Fruit fly (Drosophila melanogaster) Kc167 (cell line): ENCODE data around the gene CG42675.

Experiments
- Myc ChIP-seq: fragments of >200 bp; optimal IDR thresholded peaks from 2 replicates; lab custom pipeline; 2017; ENCODE audit warnings: missing external identifiers
- Sin3A ChIP-seq: fragments of >200 bp; optimal IDR thresholded peaks from 2 replicates; lab custom pipeline; 2018; ENCODE audit warnings: missing external identifiers
- h ChIP-seq: fragments of >200 bp; optimal IDR thresholded peaks from 3 replicates; lab custom pipeline; 2018; ENCODE audit warnings: missing external identifiers
- insv ChIP-seq: fragments of >200 bp; optimal IDR thresholded peaks from 3 replicates; lab custom pipeline; 2018; ENCODE audit warnings: missing external identifiers
- psq ChIP-seq: fragments of >200 bp; optimal IDR thresholded peaks from 2 replicates; lab custom pipeline; 2017; ENCODE audit warnings: missing external identifiers
- ttk ChIP-seq: sonication (Bioruptor generic); optimal IDR thresholded peaks from 2 replicates; lab custom pipeline; 2017; ENCODE audit warnings: missing external identifiers

The CG42675 gene

dm6 chr3R:5813157-5813659, at the start of gene CG42675:
Gene CG42675, plus strand, starts transcription at chr3R:5813609.
- TF ChIP-seq psq (lab: Kevin White, UChicago) (no peak), ttk (no peak), Myc (lab: Kevin White, UChicago) (no peak), insv (lab: Kevin White, UChicago) (no peak), h (lab: Kevin White, UChicago) (no peak), Sin3A (lab: Kevin White, UChicago) (no peak)

DNA sequence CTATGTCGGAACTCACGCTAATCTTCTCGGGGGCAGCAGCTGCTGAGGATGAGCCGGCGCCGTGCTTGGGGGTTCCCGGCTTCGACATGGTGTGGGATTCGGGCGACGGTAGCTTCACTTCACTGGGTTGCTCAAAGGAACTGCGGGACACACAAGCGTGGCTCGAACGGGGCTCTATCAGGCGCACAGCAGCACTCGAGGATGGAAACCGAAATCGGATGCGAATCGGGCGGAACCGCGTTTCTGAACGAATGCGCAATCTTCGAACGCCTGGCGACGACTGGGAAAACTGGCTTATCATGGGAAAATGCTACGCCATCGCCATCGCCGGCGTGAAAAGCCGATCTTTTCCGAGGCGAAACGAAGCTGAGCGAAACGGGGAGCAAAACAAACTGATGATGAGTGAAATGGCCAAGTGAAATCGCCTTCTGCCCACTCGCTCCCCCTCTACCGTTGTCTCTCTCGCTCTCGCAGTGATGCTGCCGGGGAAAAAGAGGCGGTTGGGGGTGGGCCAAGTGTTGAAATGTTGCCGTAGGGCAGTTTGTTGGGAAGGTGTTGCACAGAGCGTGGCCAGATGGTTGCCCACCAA, 41.7 kb upstream of the CG42675 start:
- TF ChIP-seq h (lab: Kevin White, UChicago) (no peak), Sin3A (lab: Kevin White, UChicago) (no peak), ttk (no peak), psq (lab: Kevin White, UChicago) (no peak), Myc (lab: Kevin White, UChicago) (no peak), insv (lab: Kevin White, UChicago) (no peak)

dm6 chr3R:5772433-5772832, 41.0 kb upstream of the CG42675 start:
- TF ChIP-seq ttk (no peak), insv (lab: Kevin White, UChicago) (no peak), psq (lab: Kevin White, UChicago) (no peak), Myc (lab: Kevin White, UChicago) (no peak), h (lab: Kevin White, UChicago) (no peak), Sin3A (lab: Kevin White, UChicago) (no peak)

DNA sequence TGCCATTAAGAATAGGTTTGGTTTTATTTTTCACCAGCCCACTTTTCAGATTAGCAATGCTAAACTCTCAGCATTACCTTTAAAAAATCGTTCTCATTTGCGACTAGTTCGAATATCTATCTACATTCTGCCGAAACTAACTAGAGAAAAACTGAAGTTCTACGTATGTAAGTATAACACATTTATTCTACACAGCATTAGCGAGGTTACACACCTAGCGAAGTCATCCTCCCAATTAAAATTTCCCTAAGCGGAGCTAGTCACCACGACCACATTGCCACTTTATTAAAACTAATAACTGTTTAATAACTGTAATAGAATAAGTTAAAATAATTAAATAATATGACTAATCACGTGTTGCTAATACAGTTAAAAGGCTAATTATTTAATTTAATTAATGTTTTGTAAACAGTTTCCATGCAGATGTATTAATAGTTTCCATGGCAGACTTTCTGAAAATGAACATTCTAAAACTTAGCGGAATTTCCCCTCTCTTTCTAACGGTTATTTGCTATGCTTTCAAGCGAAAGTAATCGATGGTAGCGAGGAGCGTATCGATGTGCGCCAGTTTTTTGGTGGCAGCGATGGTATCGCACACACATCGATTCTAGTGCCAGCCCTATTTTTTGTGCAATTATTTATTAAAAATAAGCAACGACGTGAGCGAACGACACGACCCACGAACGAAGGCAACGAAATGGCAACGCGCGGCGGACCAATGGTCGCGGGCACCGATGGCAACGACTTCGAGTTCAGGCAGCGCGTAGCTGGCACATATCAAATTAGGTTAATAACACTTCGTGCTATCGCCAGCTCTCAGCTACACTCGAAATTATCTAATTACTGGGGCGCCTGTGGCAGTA, 34.4 kb upstream of the CG42675 start, which contains the start of gene jagn:
TSS of gene jagn (plus strand) at position 585 of the 863 bp plus-strand sequence.
- TF ChIP-seq Myc (lab: Kevin White, UChicago) (no peak), ttk (no peak), h (lab: Kevin White, UChicago) (no peak), insv (lab: Kevin White, UChicago) (no peak), Sin3A (lab: Kevin White, UChicago) (no peak), psq (lab: Kevin White, UChicago) (no peak)

dm6 chr3R:5780976-5781375, 32.4 kb upstream of the CG42675 start, which contains the start of gene CG2082:
Gene CG2082, minus strand, starts transcription at chr3R:5781076.
- TF ChIP-seq Myc (lab: Kevin White, UChicago) (no peak), insv (lab: Kevin White, UChicago) (no peak), h (lab: Kevin White, UChicago) (no peak), ttk (no peak), Sin3A (lab: Kevin White, UChicago) (no peak), psq (lab: Kevin White, UChicago) (no peak)

DNA sequence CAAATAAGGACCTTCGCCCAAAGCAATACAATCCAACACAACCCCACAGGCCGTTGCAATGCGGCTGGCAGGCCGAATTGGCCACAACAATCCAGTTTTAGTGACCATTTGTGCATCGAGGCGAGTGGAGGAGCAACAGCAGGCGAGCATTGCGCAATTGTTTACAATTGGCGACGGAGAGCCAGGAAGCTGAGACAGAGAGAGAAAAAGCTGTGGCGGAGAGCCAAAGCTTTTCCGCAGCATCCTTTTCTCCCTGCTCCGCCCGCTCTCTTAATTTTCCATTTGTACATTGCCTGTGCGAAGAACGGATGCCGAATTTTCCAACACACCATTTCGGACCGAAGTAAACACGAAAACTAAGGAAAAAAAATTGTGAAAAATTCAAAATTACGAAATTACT, 31.9 kb upstream of the CG42675 start, which contains the start of gene kat-60L1:
TSS of gene kat-60L1 (plus strand) at position 301 of the 400 bp plus-strand sequence.
- TF ChIP-seq ttk (no peak), psq (lab: Kevin White, UChicago) (no peak), Myc (lab: Kevin White, UChicago) (no peak), h (lab: Kevin White, UChicago) (no peak), Sin3A (lab: Kevin White, UChicago) (no peak), insv (lab: Kevin White, UChicago) (no peak)

DNA sequence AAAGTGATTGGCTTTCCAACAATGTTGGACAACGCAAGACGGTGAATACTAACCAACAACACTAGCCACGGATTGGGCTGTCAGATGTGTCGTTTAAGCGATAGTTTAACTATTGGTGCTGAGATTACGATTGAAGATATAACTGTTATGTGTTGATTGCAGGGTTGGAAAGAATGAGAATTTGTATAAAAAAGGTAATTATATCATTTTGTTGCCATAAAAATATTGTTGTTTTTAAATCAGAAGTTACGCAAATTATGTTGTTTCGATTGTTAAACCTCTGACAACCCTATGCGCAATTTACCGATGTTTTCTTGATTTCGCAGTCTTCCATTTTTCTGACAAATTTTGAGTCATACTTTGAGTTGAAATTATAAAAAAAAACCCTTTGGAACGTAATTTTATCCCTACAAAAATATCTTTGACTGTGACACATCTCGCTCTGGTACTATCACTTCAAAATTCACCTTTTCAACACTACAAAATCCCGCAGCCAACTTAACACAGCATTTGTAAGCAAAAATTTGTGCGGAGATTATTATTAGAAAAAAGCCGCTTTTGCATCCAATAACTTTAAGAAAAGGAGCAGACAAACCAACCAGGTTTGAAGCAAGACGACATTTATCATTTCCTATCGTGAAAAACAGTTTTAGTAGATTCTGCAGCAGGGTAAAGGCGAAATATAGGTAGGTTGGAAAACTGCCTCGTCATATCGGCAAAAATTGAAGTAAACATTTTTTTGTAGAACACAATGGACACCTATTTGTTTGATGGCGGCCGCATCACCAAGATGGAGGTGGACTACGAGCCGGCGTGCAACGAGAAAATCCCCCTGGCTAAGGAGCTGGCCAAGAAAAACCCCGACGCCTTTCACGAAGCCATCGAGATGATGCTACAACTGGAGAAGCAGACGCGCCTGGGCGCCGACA, 24.1 kb upstream of the CG42675 start, which contains the start of the genes Hat1 and Rpn5:
TSS of gene Hat1 (minus strand) at position 360 of the 929 bp plus-strand sequence.
TSS of gene Rpn5 (plus strand) at position 469 of the 929 bp plus-strand sequence.
- TF ChIP-seq insv (lab: Kevin White, UChicago) (no peak), ttk (no peak), Sin3A (lab: Kevin White, UChicago) (no peak), psq (lab: Kevin White, UChicago) (no peak), h (lab: Kevin White, UChicago) (no peak), Myc (lab: Kevin White, UChicago) (no peak)

DNA sequence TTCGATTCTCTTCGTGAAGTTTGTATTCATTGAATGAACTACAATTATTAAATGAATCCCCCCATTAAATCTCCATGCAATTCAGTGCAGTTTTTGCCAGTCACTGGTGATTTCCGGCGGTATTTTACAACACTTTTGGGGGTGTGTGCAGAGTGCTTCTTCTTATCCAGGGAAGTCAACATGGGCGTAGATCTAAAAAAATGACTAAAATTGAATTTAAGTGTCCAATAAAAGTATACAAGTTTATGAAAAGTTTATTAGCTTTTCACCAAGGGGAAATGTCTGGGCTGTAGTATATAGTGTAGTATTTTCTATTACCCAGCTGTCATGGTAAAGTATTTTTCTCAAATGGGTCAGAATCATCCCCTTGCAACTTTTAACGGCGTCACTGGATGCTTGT, 21.9 kb upstream of the CG42675 start, which contains the start of gene Hpf1:
TSS of gene Hpf1 (plus strand) at position 383 of the 400 bp plus-strand sequence.
- TF ChIP-seq Myc (lab: Kevin White, UChicago) (no peak), insv (lab: Kevin White, UChicago) (no peak), h (lab: Kevin White, UChicago) (no peak), psq (lab: Kevin White, UChicago) (no peak), ttk (no peak), Sin3A (lab: Kevin White, UChicago) (no peak)

DNA sequence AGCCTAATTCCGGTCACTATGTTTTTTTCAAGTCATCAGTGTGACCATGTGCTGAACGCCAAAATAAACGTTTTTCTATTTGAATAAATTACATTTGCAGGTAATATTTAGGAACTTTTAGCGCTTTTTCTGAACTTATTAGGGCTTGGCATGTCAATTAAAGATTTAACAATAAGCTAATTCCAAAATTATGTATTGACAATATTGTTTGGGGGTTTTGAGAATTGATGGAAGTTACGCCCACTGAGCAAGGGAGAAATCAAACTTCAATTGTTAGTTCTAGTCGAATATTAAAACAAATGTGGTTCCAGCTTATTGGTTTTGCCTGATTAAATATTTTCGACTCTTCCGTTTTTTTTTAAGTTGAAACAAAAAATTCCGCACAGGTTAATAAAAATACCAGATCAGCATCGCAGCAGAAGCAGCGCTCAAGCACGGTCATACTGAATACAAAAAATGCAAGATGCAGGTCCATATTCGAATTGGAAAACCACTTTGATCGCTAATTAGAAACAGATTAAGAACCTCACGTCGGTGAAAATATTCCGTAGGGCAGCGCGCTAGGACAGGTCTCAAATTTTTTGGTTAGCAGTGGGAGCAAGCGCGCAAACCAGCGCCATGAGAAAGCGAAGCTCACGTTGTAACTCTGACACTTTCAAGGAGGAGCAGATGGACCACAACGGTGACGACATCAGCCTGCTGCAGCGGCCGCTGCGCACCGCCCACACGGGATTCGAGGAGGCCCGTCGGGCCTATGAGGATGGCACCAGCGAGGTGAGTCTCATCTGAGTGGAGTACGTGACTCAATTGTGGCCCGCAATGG, 18.9 kb upstream of the CG42675 start, which contains the start of the genes PSMG1 and CG10979:
TSS of gene PSMG1 (minus strand) at position 51 of the 823 bp plus-strand sequence.
TSS of gene CG10979 (plus strand) at position 439 of the 823 bp plus-strand sequence.
- TF ChIP-seq Myc (lab: Kevin White, UChicago) (no peak), insv (lab: Kevin White, UChicago) (no peak), h (lab: Kevin White, UChicago) (no peak), ttk (no peak), Sin3A (lab: Kevin White, UChicago) (no peak), psq (lab: Kevin White, UChicago) (no peak)
